Worm (Caenorhabditis elegans): ENCODE results near the gene sru-13.

Gene sru-13

DNA sequence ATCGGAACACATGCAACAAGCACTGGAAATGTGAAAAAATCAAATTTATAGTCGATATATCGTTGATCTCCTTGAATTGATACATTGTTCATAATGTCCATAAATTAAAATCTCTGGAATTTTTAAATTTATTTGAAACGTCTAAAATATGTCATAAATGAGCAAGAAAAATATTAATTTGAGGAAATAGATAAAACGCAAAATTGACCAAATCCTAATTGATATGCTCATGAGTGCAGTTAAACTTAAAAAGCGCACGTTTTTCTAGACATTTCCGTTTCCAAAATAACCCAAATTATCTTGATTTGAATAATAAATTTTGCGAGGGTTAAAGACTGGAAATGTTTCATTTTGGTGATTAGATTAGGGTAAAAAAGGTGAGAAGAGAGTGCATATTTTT lies at the start of gene sru-13:
sru-13 (minus strand) TSS at position 101 of the 400 bp plus-strand sequence.
- no peak for TF ChIP-seq efl-1 (GFP tag; optimal IDR thresholded peaks at IDR 0.05)
- TF ChIP-seq Y56A3A.18 (GFP tag; IDR thresholded peaks at IDR 0.05) = no peak
- no peak for TF ChIP-seq F22D6.2 (tag; optimal IDR thresholded peaks at IDR 0.05)
- no peak for TF ChIP-seq snpc-1.3 (tag; optimal IDR thresholded peaks at IDR 0.05; ENCODE audit: insufficient read depth)
- no peak for TF ChIP-seq hlh-26 (GFP tag; conservative IDR thresholded peaks at IDR 0.05)
- TF ChIP-seq nhr-179 (tag; optimal IDR thresholded peaks at IDR 0.05) = no peak
- no peak for TF ChIP-seq ekl-4 (GFP tag; IDR thresholded peaks at IDR 0.05)
- TF ChIP-seq akir-1 (GFP tag; optimal IDR thresholded peaks at IDR 0.05) = no peak
- no peak for TF ChIP-seq lag-1 (GFP tag; IDR thresholded peaks at IDR 0.05)
- no peak for TF ChIP-seq F37B4.10 (GFP tag; IDR thresholded peaks at IDR 0.05)
- TF ChIP-seq zim-3 (tag; optimal IDR thresholded peaks at IDR 0.05) = no peak

DNA sequence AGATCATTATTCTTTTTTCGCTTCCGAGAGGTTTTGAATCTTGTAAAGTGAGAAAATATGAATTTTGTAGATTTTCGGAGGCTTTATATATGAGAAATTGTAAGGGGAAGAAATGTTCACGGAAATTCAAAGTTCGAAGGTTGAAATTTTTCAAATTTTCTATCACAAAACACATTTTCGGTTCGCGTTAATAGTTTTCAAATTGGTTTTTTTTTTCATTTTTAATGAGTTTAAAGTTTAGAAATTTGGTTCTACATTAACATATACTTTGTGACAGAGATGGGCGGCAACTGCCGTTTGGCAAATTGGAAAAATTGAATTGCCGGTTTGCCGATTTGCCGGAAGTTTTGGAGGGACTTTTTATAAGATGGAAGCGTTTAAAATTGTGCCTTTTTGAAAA lies 48.6 kb upstream of the sru-13 start, which contains the start of gene K08E7.4:
K08E7.4 (minus strand) TSS at position 101 of the 400 bp plus-strand sequence.
- no peak for TF ChIP-seq T26A5.8 (tag; optimal IDR thresholded peaks at IDR 0.05)
- TF ChIP-seq ekl-4 (GFP tag; IDR thresholded peaks at IDR 0.05) = no peak
- no peak for TF ChIP-seq ztf-26 (tag; optimal IDR thresholded peaks at IDR 0.05)
- TF ChIP-seq sdz-38 (tag; optimal IDR thresholded peaks at IDR 0.05) = no peak
- TF ChIP-seq ztf-22 (GFP tag; optimal IDR thresholded peaks at IDR 0.05) = no peak
- no peak for TF ChIP-seq F49E8.2 (tag; optimal IDR thresholded peaks at IDR 0.05; ENCODE audit: insufficient read depth)
- no peak for TF ChIP-seq dox-1 (GFP tag; IDR thresholded peaks at IDR 0.05)
- TF ChIP-seq B0035.1 (tag; optimal IDR thresholded peaks at IDR 0.05) = no peak
- TF ChIP-seq nhr-90 (tag; optimal IDR thresholded peaks at IDR 0.05) = no peak
- no peak for TF ChIP-seq atf-7 (tag; optimal IDR thresholded peaks at IDR 0.05)
- no peak for TF ChIP-seq hsf-1 (GFP tag; IDR thresholded peaks at IDR 0.05)
- no peak for TF ChIP-seq Y95B8A.8 (GFP tag; IDR thresholded peaks at IDR 0.05)
- TF ChIP-seq repo-1 (tag; optimal IDR thresholded peaks at IDR 0.05) = no peak
- TF ChIP-seq lin-40 (tag; optimal IDR thresholded peaks at IDR 0.05) = no peak

- peak; percentile 1 for TF ChIP-seq atf-7 (tag; optimal IDR thresholded peaks at IDR 0.05)
- no peak for TF ChIP-seq B0035.1 (tag; optimal IDR thresholded peaks at IDR 0.05)
- TF ChIP-seq hsf-1 (GFP tag; IDR thresholded peaks at IDR 0.05) = peak; percentile 62
- peak; percentile 30 for TF ChIP-seq mes-4 (tag; optimal IDR thresholded peaks at IDR 0.05)
- TF ChIP-seq C17E4.6 (GFP tag; IDR thresholded peaks at IDR 0.05) = peak; percentile 54; the same call in 1 of the 2 replicates
- TF ChIP-seq attf-5 (GFP tag; optimal IDR thresholded peaks at IDR 0.05) = no peak
- TF ChIP-seq Y56A3A.18 (GFP tag; IDR thresholded peaks at IDR 0.05) = 0 out of 2 replicates have a peak, but pooled peaks have one; percentile 47
- TF ChIP-seq F49E8.2 (tag; optimal IDR thresholded peaks at IDR 0.05; ENCODE audit: insufficient read depth) = peak; percentile 61
- peak; percentile 57 for TF ChIP-seq ekl-4 (GFP tag; IDR thresholded peaks at IDR 0.05)
- TF ChIP-seq C06A6.2 (GFP tag; conservative IDR thresholded peaks at IDR 0.05) = no peak
- TF ChIP-seq lin-40 (tag; optimal IDR thresholded peaks at IDR 0.05) = no peak
- TF ChIP-seq mcd-1 (GFP tag; IDR thresholded peaks at IDR 0.05) = no peak
- TF ChIP-seq bed-1 (GFP tag; IDR thresholded peaks at IDR 0.05) = no peak
- TF ChIP-seq nhr-120 (GFP tag; IDR thresholded peaks at IDR 0.05) = no peak
- TF ChIP-seq madf-3 (GFP tag; IDR thresholded peaks at IDR 0.05) = no peak
- TF ChIP-seq hrde-1 (tag; optimal IDR thresholded peaks at IDR 0.05; ENCODE audit: borderline replicate concordance) = peak; percentile 61
- TF ChIP-seq nfyb-1 (GFP tag; IDR thresholded peaks at IDR 0.05) = no peak
- TF ChIP-seq efl-1 (GFP tag; optimal IDR thresholded peaks at IDR 0.05) = no peak
- peak; percentile 45 for TF ChIP-seq athp-1 (tag; optimal IDR thresholded peaks at IDR 0.05)
- no peak for TF ChIP-seq tbx-9 (tag; optimal IDR thresholded peaks at IDR 0.05; ENCODE audit: borderline replicate concordance)
- peak; percentile 66 for TF ChIP-seq B0336.3 (GFP tag; IDR thresholded peaks at IDR 0.05)
- TF ChIP-seq unc-130 (GFP tag; optimal IDR thresholded peaks at IDR 0.05) = peak; percentile 33
- TF ChIP-seq attf-6 (GFP tag; IDR thresholded peaks at IDR 0.05) = 0 out of 2 replicates have a peak, but pooled peaks have one; percentile 41
- peak; percentile 53 for TF ChIP-seq repo-1 (tag; optimal IDR thresholded peaks at IDR 0.05)
- peak; percentile 1 for TF ChIP-seq T26A5.8 (tag; optimal IDR thresholded peaks at IDR 0.05)
- TF ChIP-seq ets-4 (GFP tag; optimal IDR thresholded peaks at IDR 0.05) = no peak
- TF ChIP-seq egl-18 (GFP tag; IDR thresholded peaks at IDR 0.05) = no peak
- TF ChIP-seq F52B5.7 (tag; optimal IDR thresholded peaks at IDR 0.05) = peak; percentile 38
- peak; percentile 65 for TF ChIP-seq madf-6 (GFP tag; IDR thresholded peaks at IDR 0.05)
- peak; percentile 7 for TF ChIP-seq lin-54 (GFP tag; optimal IDR thresholded peaks at IDR 0.05)
Measured at ce11 chrIV:12570546-12570945, 48.1 kb upstream of the sru-13 start.

Measured in whole organism, young adult.